Fruit fly (Drosophila melanogaster) whole organism, wandering third instar larva: ENCODE measurements around the gene CG8142.

Experiments
- Dif ChIP-seq: fragments of 200-275, 200-300 bp; sonication (Bioruptor generic); optimal IDR thresholded peaks from 2 replicates; lab custom pipeline; 2018; ENCODE audit warnings: missing biosample characterization, missing genetic modification characterization; ENCODE audit not compliant: partially characterized antibody
- Hr83 ChIP-seq: fragments of 200-300 bp; sonication (Bioruptor generic); optimal IDR thresholded peaks from 2 replicates; lab custom pipeline; 2016; ENCODE audit warnings: missing biosample characterization, mild to moderate bottlenecking, missing genetic modification characterization, moderate library complexity; ENCODE audit not compliant: poor library complexity, severe bottlenecking
- Jra ChIP-seq: sonication (Bioruptor generic); optimal IDR thresholded peaks from 2 replicates; lab custom pipeline; 2016; ENCODE audit warnings: missing biosample characterization, missing genetic modification characterization
- Myc ChIP-seq: fragments of >200 bp; optimal IDR thresholded peaks from 2 replicates; lab custom pipeline; 2017
- br ChIP-seq: fragments of 200-800 bp; sonication (Bioruptor generic); optimal IDR thresholded peaks from 2 replicates; lab custom pipeline; 2016; ENCODE audit warnings: missing biosample characterization, missing genetic modification characterization
- fru ChIP-seq: fragments of 200-800 bp; sonication (Bioruptor generic); optimal IDR thresholded peaks from 3 replicates; lab custom pipeline; 2016; ENCODE audit warnings: missing biosample characterization, mild to moderate bottlenecking, missing genetic modification characterization
- lola ChIP-seq: fragments of >200 bp; optimal IDR thresholded peaks from 2 replicates; lab custom pipeline; 2017; ENCODE audit warnings: missing biosample characterization, missing genetic modification characterization
- tai ChIP-seq: sonication (Bioruptor generic); optimal IDR thresholded peaks from 2 replicates; lab custom pipeline; 2016; ENCODE audit warnings: missing biosample characterization, missing genetic modification characterization

DNA sequence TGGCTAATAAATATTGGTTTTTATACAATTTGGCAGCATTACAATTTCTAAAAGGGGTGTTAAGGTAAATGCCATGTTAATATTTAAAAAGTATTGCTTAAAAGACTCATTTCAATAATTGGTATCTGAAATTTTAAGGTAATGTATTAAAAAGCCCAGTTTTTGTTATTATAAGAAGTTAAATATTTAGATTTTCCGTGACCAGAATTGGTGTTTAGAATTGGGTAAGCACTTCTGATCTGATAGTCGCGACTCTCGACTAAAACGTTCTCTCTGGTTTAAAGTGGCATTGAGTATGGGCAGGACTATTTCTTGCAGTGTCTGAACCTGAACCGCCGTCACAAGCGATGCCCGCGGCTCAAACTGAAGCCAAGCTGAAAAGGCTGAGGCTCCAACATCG lies 28.1 kb downstream of the CG8142 start:
- TF ChIP-seq br (GFP tag; lab: Kevin White, UChicago): peak; percentile 3
- TF ChIP-seq lola (GFP tag; lab: Kevin White, UChicago): no peak
- TF ChIP-seq Jra (GFP tag; lab: Kevin White, UChicago): no peak
- TF ChIP-seq fru: peak; percentile 40
- TF ChIP-seq tai (GFP tag; lab: Kevin White, UChicago): no peak
- no peak for TF ChIP-seq Dif
- no peak for TF ChIP-seq Hr83 (GFP tag; lab: Kevin White, UChicago)
- TF ChIP-seq Myc (lab: Kevin White, UChicago): no peak
